Worm (Caenorhabditis elegans): ENCODE results near the gene C15C8.7.

ce11 chrV:12751495-12752050, 6.7 kb upstream of the C15C8.7 start, which contains the start of gene C15C8.6:
- no peak for TF ChIP-seq madf-9 (GFP tag; conservative IDR thresholded peaks at IDR 0.05)
- TF ChIP-seq nhr-237 (tag; optimal IDR thresholded peaks at IDR 0.05): no peak
- no peak for TF ChIP-seq nhr-111 (GFP tag; optimal IDR thresholded peaks at IDR 0.05)
- no peak for TF ChIP-seq pha-4 (GFP tag; IDR thresholded peaks at IDR 0.05)
- no peak for TF ChIP-seq pha-4 (tag; optimal IDR thresholded peaks at IDR 0.05)
- TF ChIP-seq ztf-11 (tag; optimal IDR thresholded peaks at IDR 0.05): no peak
- no peak for TF ChIP-seq daf-8 (GFP tag; IDR thresholded peaks at IDR 0.05)
- TF ChIP-seq daf-19 (GFP tag; conservative IDR thresholded peaks at IDR 0.05): no peak
- no peak for TF ChIP-seq nhr-77 (tag; optimal IDR thresholded peaks at IDR 0.05)
- TF ChIP-seq daf-16 (GFP tag; optimal IDR thresholded peaks at IDR 0.05): no peak
- no peak for TF ChIP-seq daf-16 (tag; optimal IDR thresholded peaks at IDR 0.05)

Measured in whole organism, L4 larva.